Fruit fly (Drosophila melanogaster) Kc167 (cell line): ENCODE data around the gene mRpS24.

Experiments
- Sin3A ChIP-seq: fragments of >200 bp; optimal IDR thresholded peaks from 2 replicates; lab custom pipeline; 2018; ENCODE audit warnings: missing external identifiers
- h ChIP-seq: fragments of >200 bp; optimal IDR thresholded peaks from 3 replicates; lab custom pipeline; 2018; ENCODE audit warnings: missing external identifiers
- insv ChIP-seq: fragments of >200 bp; optimal IDR thresholded peaks from 3 replicates; lab custom pipeline; 2018; ENCODE audit warnings: missing external identifiers
- ttk ChIP-seq: sonication (Bioruptor generic); optimal IDR thresholded peaks from 2 replicates; lab custom pipeline; 2017; ENCODE audit warnings: missing external identifiers

- no peak for TF ChIP-seq Sin3A (lab: Kevin White, UChicago)
- TF ChIP-seq insv (lab: Kevin White, UChicago) = no peak
- TF ChIP-seq ttk (lab: Kevin White, UChicago) = no peak
- TF ChIP-seq h (lab: Kevin White, UChicago) = no peak
These were observed 14.5 kb downstream of the mRpS24 start, which contains the start of gene Slimp for dm6 chr3R:24148838-24149237.
